Fruit fly (Drosophila melanogaster) S2 (cell line): ENCODE results near the gene CG13928.

ENCODE experiments used
- CG8478 ChIP-seq: fragments of >200 bp; optimal IDR thresholded peaks from 2 replicates; lab custom pipeline; 2018
- CTCF ChIP-seq, 2 experiments: fragments of >200 bp; optimal IDR thresholded peaks; 2 replicates each; lab custom pipeline; 2018

DNA sequence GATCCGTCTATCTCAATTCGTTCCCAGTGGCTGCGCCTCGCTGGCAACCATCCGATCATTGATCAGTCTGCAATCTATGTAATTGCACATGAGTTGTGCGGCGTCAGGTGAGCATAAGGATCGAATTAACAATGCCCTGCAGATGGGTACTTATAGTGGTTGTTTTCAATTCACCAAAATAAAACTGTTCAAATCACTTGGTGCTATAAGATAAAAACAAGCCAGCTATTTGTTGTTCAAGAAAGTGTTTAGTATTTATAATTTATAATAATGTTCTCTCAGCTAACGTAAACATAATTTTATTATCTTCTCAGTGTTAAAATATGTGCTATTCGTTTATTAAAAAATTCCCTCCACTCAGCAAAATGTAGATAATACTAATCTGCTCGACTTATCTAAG, 12.5 kb downstream of the CG13928 start, which contains the start of gene CG12105:
- TF ChIP-seq CG8478 (lab: Kevin White, UChicago) = no peak
- TF ChIP-seq CTCF (optimal IDR thresholded peaks at IDR 0.05; lab: Kevin White, UChicago) = no peak
